Fruit fly (Drosophila melanogaster) S2 (cell line): Measurements from ENCODE around the gene Cdc42.
A peak's percentile ranks its signal among the peaks of the same experiment; 100 is the strongest.

Source experiments
- CG8478 ChIP-seq: fragments of >200 bp; optimal IDR thresholded peaks from 2 replicates; lab custom pipeline; 2018
- CTCF ChIP-seq, 2 experiments: fragments of >200 bp; optimal IDR thresholded peaks; 2 replicates each; lab custom pipeline; 2018

Gene Cdc42

dm6 chrX:19717988-19718973, 21.4 kb downstream of the Cdc42 start, which contains the start of gene CG12531:
TSS of gene CG12531 (plus strand) at chrX:19718923.
- TF ChIP-seq CTCF (optimal IDR thresholded peaks at IDR 0.05; lab: Kevin White, UChicago), result peak; percentile 62 to 76
- TF ChIP-seq CG8478 (lab: Kevin White, UChicago), result no peak

- TF ChIP-seq CG8478 (lab: Kevin White, UChicago) (no peak), CTCF (optimal IDR thresholded peaks at IDR 0.05; lab: Kevin White, UChicago) (no peak)
Observed at dm6 chrX:19730844-19731243, 34.0 kb downstream of the Cdc42 start, which contains the start of gene AP-1-2beta. TSS of gene AP-1-2beta (plus strand) at chrX:19731004.

dm6 chrX:19735270-19735669, 38.4 kb downstream of the Cdc42 start, which contains the start of gene CG14234:
TSS of gene CG14234 (plus strand) at chrX:19735570.
- no peak for TF ChIP-seq CG8478 (lab: Kevin White, UChicago)
- TF ChIP-seq CTCF (optimal IDR thresholded peaks at IDR 0.05; lab: Kevin White, UChicago), result no peak

dm6 chrX:19737872-19738271, 41.0 kb downstream of the Cdc42 start:
- TF ChIP-seq CTCF (optimal IDR thresholded peaks at IDR 0.05; lab: Kevin White, UChicago), result no peak
- no peak for TF ChIP-seq CG8478 (lab: Kevin White, UChicago)

- TF ChIP-seq CTCF (optimal IDR thresholded peaks at IDR 0.05; lab: Kevin White, UChicago), result peak; percentile 33 to 57
- TF ChIP-seq CG8478 (lab: Kevin White, UChicago), result no peak
Observed at dm6 chrX:19744003-19744488, 47.2 kb downstream of the Cdc42 start, which contains the start of the genes CG18809, COX6B, CG33932 and Rpp20. TSS of gene CG18809 (minus strand) at chrX:19744335. TSS of gene COX6B (minus strand) at chrX:19744335. TSS of gene CG33932 (plus strand) at chrX:19744431. TSS of gene Rpp20 (plus strand) at chrX:19744431.

dm6 chrX:19745908-19746604, 49.2 kb downstream of the Cdc42 start, which contains the start of gene parvin:
TSS of gene parvin (plus strand) at chrX:19746041.
- no peak for TF ChIP-seq CG8478 (lab: Kevin White, UChicago)
- TF ChIP-seq CTCF (optimal IDR thresholded peaks at IDR 0.05; lab: Kevin White, UChicago), result no peak

dm6 chrX:19748014-19748413, 51.1 kb downstream of the Cdc42 start, which contains the start of gene Alr:
TSS of gene Alr (plus strand) at chrX:19748314.
- TF ChIP-seq CTCF (optimal IDR thresholded peaks at IDR 0.05; lab: Kevin White, UChicago) (no peak), CG8478 (lab: Kevin White, UChicago) (no peak)

- TF ChIP-seq CG8478 (lab: Kevin White, UChicago) (no peak), CTCF (optimal IDR thresholded peaks at IDR 0.05; lab: Kevin White, UChicago) (peak in 1 of 2 experiments; percentile 37)
Observed at dm6 chrX:19748565-19748964, 51.7 kb downstream of the Cdc42 start.
